Fruit fly (Drosophila melanogaster) ovary, adult (tissue): ENCODE measurements around the gene Gyc32E.

Source experiments
- CG17801 ChIP-seq: fragments of 200-800 bp; optimal IDR thresholded peaks from 2 replicates; lab custom pipeline; 2019; ENCODE audit warnings: missing biosample characterization, mild to moderate bottlenecking, missing genetic modification characterization, moderate library complexity; ENCODE audit not compliant: partially characterized antibody

Gyc32E gene

dm6 chr2L:11148969-11149368 lies at the start of gene Gyc32E:
TSS of gene Gyc32E (minus strand) at chr2L:11149101.
- TF ChIP-seq CG17801 (GFP tag; lab: Kevin White, UChicago), result no peak

dm6 chr2L:11196781-11197180 lies 47.9 kb upstream of the Gyc32E start:
- no peak for TF ChIP-seq CG17801 (GFP tag; lab: Kevin White, UChicago)

- no peak for TF ChIP-seq CG17801 (GFP tag; lab: Kevin White, UChicago)
Measured at dm6 chr2L:11196219-11196618, 47.3 kb upstream of the Gyc32E start.

dm6 chr2L:11192691-11193090 lies 43.8 kb upstream of the Gyc32E start:
- no peak for TF ChIP-seq CG17801 (GFP tag; lab: Kevin White, UChicago)

dm6 chr2L:11190165-11190564 lies 41.3 kb upstream of the Gyc32E start:
- no peak for TF ChIP-seq CG17801 (GFP tag; lab: Kevin White, UChicago)

dm6 chr2L:11189116-11189449 lies 40.2 kb upstream of the Gyc32E start:
- TF ChIP-seq CG17801 (GFP tag; lab: Kevin White, UChicago), result no peak

- no peak for TF ChIP-seq CG17801 (GFP tag; lab: Kevin White, UChicago)
Measured at dm6 chr2L:11188395-11189115, 39.7 kb upstream of the Gyc32E start.

- TF ChIP-seq CG17801 (GFP tag; lab: Kevin White, UChicago), result no peak
Measured at dm6 chr2L:11184144-11184543, 35.2 kb upstream of the Gyc32E start.

- TF ChIP-seq CG17801 (GFP tag; lab: Kevin White, UChicago), result no peak
Measured at dm6 chr2L:11182610-11183243, 33.8 kb upstream of the Gyc32E start.

- no peak for TF ChIP-seq CG17801 (GFP tag; lab: Kevin White, UChicago)
Measured at dm6 chr2L:11182148-11182593, 33.3 kb upstream of the Gyc32E start.

dm6 chr2L:11178826-11179391 lies 30.0 kb upstream of the Gyc32E start, which contains the start of gene Boh2:
TSS of gene Boh2 (plus strand) at chr2L:11179032.
- TF ChIP-seq CG17801 (GFP tag; lab: Kevin White, UChicago), result peak; percentile 50

- no peak for TF ChIP-seq CG17801 (GFP tag; lab: Kevin White, UChicago)
Measured at dm6 chr2L:11178334-11178733, 29.4 kb upstream of the Gyc32E start.

- no peak for TF ChIP-seq CG17801 (GFP tag; lab: Kevin White, UChicago)
Measured at dm6 chr2L:11175393-11176258, 26.7 kb upstream of the Gyc32E start.

- TF ChIP-seq CG17801 (GFP tag; lab: Kevin White, UChicago), result no peak
Measured at dm6 chr2L:11171615-11172356, 22.9 kb upstream of the Gyc32E start, which contains the start of gene Vm32E. TSS of gene Vm32E (minus strand) at chr2L:11171665.
